Worm (Caenorhabditis elegans): ENCODE results near the gene vti-1.
"Not testable (repeated sequence)": the region's sequence is repeated elsewhere in the genome, so short reads cannot be mapped to it uniquely, and the experiment has no call there.

The vti-1 gene

DNA sequence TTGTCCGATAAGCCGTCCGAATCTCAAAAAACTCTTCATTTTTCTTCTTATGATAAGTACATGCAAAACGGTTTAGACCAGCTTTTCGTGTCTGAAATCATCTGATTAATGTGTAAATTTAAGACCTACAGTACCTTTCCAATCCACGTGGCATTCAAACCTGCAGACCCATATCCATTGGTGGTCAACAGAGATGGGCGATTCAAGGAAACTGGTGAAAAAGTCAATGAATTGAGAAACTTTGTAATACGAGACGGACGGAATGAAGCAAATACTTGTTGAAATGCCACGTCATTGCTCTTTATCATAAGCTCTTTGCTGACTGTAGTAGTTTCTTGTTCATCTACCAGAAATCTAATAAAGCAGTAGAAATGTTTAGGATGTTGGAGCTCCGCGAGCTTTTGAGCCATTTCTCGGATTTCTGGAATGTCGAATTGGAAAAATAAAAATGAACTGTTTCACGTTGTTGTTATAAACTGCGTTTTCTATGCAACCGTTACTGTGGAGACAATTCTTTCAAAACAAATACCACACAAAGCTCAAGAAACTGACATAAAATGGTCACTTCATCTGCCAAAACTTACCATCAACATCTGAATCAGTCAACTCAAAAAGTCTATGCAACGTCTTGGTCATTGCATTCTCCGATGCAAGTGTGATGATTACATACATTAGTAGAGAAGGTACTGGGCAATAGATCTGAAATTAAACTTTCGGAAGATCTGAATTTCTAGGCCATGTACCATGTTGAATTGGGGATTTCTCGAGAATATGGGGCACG is 2.3 kb downstream of the vti-1 start:
- TF ChIP-seq Y53G8AR.9 (GFP tag; conservative IDR thresholded peaks at IDR 0.05) (peak; percentile 30; the same call in 1 of the 2 replicates), madf-6 (GFP tag; IDR thresholded peaks at IDR 0.05) (no peak), cebp-1 (GFP tag; IDR thresholded peaks at IDR 0.05) (no peak), cebp-1 (tag; optimal IDR thresholded peaks at IDR 0.05) (peak; percentile 28), ama-1 (optimal IDR thresholded peaks at IDR 0.05) (peak; percentile 70), ama-1 (GFP tag; optimal IDR thresholded peaks at IDR 0.05) (no peak)

DNA sequence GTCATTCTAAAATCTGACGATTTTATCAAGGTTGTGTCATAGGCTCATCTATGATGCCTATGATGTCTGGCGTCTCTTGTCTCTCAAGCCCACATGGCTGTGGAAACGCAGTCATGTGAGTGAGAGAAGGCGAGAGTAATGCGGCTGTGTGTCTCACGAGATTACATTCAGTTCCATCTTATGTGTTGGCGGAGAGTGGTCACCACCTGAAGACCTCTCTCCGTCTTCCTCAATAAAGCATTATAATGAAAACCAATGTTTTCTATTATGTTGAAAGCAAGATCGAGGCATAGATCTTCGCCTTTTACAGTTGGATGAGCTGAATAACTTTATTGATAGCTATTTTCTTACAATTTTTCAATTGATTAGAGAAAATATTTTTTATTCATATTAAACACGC is 3.1 kb downstream of the vti-1 start:
- peak; percentile 26 for TF ChIP-seq ceh-27 (GFP tag; optimal IDR thresholded peaks at IDR 0.05)
- 0 out of 2 replicates have a peak, but pooled peaks have one; percentile 7 for TF ChIP-seq Y95B8A.8 (GFP tag; IDR thresholded peaks at IDR 0.05)
- TF ChIP-seq let-526 (GFP tag; IDR thresholded peaks at IDR 0.05) = peak; percentile 6; the same call in 1 of the 2 replicates
- 0 out of 2 replicates have a peak, but pooled peaks have one; percentile 8 for TF ChIP-seq Y67H2A.10 (GFP tag; conservative IDR thresholded peaks at IDR 0.05)
- TF ChIP-seq ekl-4 (GFP tag; IDR thresholded peaks at IDR 0.05) = peak; percentile 57; the same call in 1 of the 2 replicates
- TF ChIP-seq attf-5 (GFP tag; optimal IDR thresholded peaks at IDR 0.05) = peak; percentile 39
- peak; percentile 27; the same call in 1 of the 2 replicates for TF ChIP-seq lir-1 (GFP tag; conservative IDR thresholded peaks at IDR 0.05)
- peak; percentile 20 for TF ChIP-seq snpc-4 (GFP tag; optimal IDR thresholded peaks at IDR 0.05)
- not testable (repeated sequence) for TF ChIP-seq snpc-4, cebp-1 (tag; optimal IDR thresholded peaks at IDR 0.05)
- TF ChIP-seq nhr-80 (tag; optimal IDR thresholded peaks at IDR 0.05) = peak; percentile 28
- peak; percentile 58; the same call in 1 of the 2 replicates for TF ChIP-seq C06A6.2 (GFP tag; conservative IDR thresholded peaks at IDR 0.05)
- TF ChIP-seq K12H6.12 (tag; optimal IDR thresholded peaks at IDR 0.05) = peak; percentile 9
- peak; percentile 65; the same call in 1 of the 2 replicates for TF ChIP-seq rcor-1 (GFP tag; IDR thresholded peaks at IDR 0.05)
- TF ChIP-seq ceh-100 (GFP tag; IDR thresholded peaks at IDR 0.05) = 0 out of 2 replicates have a peak, but pooled peaks have one; percentile 40
- TF ChIP-seq hmg-1.2 (GFP tag; IDR thresholded peaks at IDR 0.05) = peak; percentile 56; the same call in 1 of the 2 replicates
- TF ChIP-seq nfyb-1 (GFP tag; IDR thresholded peaks at IDR 0.05) = 0 out of 2 replicates have a peak, but pooled peaks have one; percentile 41
- TF ChIP-seq pbrm-1 (GFP tag; IDR thresholded peaks at IDR 0.05) = 0 out of 2 replicates have a peak, but pooled peaks have one; percentile 38
- TF ChIP-seq egl-44 (GFP tag; IDR thresholded peaks at IDR 0.05) = peak; percentile 73; the same call in 1 of the 2 replicates
- 0 out of 2 replicates have a peak, but pooled peaks have one; percentile 18 for TF ChIP-seq cebp-1 (GFP tag; IDR thresholded peaks at IDR 0.05)
- TF ChIP-seq K11D2.4 (GFP tag; IDR thresholded peaks at IDR 0.05) = peak; percentile 42; the same call in 1 of the 2 replicates
- TF ChIP-seq mcd-1 (GFP tag; IDR thresholded peaks at IDR 0.05) = peak; percentile 74

DNA sequence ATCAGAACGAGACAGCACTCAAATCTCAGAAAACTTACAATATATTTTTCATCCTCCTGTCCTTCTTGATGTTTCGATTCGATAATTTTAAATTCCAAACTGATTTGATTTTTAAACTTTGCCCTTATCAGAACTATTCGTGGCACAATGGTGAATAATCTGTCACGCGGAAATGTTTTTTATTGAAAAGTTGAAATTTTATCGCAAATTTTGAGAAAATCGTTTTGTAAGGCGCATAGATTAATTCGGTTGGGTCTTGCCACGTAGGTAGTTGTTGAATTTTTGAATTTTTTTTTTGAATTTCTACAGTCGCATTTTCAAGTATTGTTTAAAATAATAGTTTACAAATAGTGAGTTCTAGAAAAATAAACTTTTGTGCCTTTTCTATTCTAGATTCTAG is 5.6 kb downstream of the vti-1 start, which contains the start of gene ptp-5.2:
Gene ptp-5.2, minus strand, starts transcription at position 101 of the 400 bp plus-strand sequence.
- no peak for TF ChIP-seq die-1 (tag; optimal IDR thresholded peaks at IDR 0.05)
- no peak for TF ChIP-seq him-1 (tag; optimal IDR thresholded peaks at IDR 0.05)
- TF ChIP-seq attf-6 (GFP tag; IDR thresholded peaks at IDR 0.05) = no peak

DNA sequence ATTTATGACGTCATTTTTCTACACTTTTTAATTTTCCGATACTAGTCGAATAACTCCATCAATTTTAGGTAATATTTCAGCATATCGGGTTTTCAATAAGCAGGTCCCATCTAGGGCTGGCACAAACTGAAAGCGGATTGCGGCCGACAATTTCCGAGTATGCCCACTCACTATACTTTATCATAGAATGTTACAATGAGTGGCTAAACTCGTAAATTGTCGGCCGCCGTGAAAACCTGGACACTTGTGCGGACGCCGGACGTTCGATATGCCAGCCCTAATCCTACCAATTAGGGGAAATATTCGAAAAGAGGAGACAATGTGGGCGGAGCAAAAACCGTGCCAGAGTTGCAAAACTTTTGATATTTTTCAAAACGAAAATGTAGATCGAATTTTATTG is 6.8 kb downstream of the vti-1 start:
- TF ChIP-seq hmg-1.2 (GFP tag; IDR thresholded peaks at IDR 0.05) (peak; percentile 36), snpc-1.1 (tag; optimal IDR thresholded peaks at IDR 0.05; ENCODE audit: insufficient read depth) (peak; percentile 51), snpc-4 (GFP tag; optimal IDR thresholded peaks at IDR 0.05) (no peak), snpc-4 (tag; optimal IDR thresholded peaks at IDR 0.05) (peak in 3 of 4 experiments; percentile 72 to 92 (median 77)), B0019.2 (GFP tag; conservative IDR thresholded peaks at IDR 0.05) (no peak)

Data from whole organism, young adult.